Fruit fly (Drosophila melanogaster) whole organism, embryonic: Measurements from ENCODE around the gene Cp110.

Source experiments
- CG6272 ChIP-seq: fragments of 200-800 bp; sonication (Bioruptor generic); IDR thresholded peaks from 2 replicates; pipeline ENCODE4 v1.3.6; 2022; ENCODE audit warnings: missing biosample characterization, missing genetic modification characterization
- CG7928 ChIP-seq: fragments of 200-800 bp; sonication (Bioruptor generic); optimal IDR thresholded peaks from 2 replicates; lab custom pipeline; 2017; ENCODE audit warnings: missing biosample characterization, mild to moderate bottlenecking, missing genetic modification characterization
- Jarid2 ChIP-seq: fragments of 200-800 bp; sonication (Bioruptor generic); optimal IDR thresholded peaks from 3 replicates; lab custom pipeline; 2017; ENCODE audit warnings: mild to moderate bottlenecking, missing biosample characterization, missing genetic modification reagents, missing genetic modification characterization
- nerfin-2 ChIP-seq: fragments of 200-800 bp; sonication (Bioruptor generic); IDR thresholded peaks from 2 replicates; pipeline ENCODE4 v1.3.6; 2022; ENCODE audit warnings: missing biosample characterization, missing genetic modification characterization; ENCODE audit not compliant: partially characterized antibody
- nmo ChIP-seq: fragments of 200-800 bp; sonication (Bioruptor generic); optimal IDR thresholded peaks from 2 replicates; lab custom pipeline; 2018; ENCODE audit warnings: missing biosample characterization, mild to moderate bottlenecking, missing genetic modification characterization, moderate library complexity
- pnt ChIP-seq: fragments of 200-800 bp; sonication (Bioruptor generic); optimal IDR thresholded peaks from 3 replicates; lab custom pipeline; 2016; ENCODE audit warnings: missing biosample characterization, missing genetic modification characterization

DNA sequence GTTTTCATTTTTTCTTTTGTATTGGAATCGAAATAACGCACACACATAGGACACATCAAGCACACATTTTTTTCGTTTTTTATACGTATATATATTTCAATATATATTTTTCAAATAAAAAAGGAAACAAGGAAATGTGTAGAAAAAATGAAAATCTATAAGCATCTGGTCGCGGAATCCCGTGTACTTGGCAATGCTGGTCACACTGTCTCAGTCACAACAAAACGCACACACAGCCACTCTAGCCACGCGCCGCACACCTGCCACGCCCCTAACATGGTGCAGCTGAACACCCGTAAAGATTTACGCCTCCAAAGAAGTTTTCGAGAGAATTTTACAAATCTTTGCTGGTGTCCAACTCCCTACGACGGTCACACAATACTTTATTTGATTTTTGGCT, 17.7 kb downstream of the Cp110 start:
- TF ChIP-seq pnt (GFP tag; lab: Kevin White, UChicago) (no peak), Jarid2 (no peak), CG6272 (no peak), nmo (GFP tag; lab: Kevin White, UChicago) (no peak), nerfin-2 (GFP tag; lab: Robert Waterston, UW) (no peak), CG7928 (GFP tag; lab: Kevin White, UChicago) (no peak)
